Fruit fly (Drosophila melanogaster) whole organism, larva: ENCODE data around the gene Nplp3.
A peak's percentile ranks its signal among the peaks of the same experiment; 100 is the strongest.

Experiments used
- noc ChIP-seq: fragments of 200-800 bp; sonication (Bioruptor generic); optimal IDR thresholded peaks from 3 replicates; lab custom pipeline; 2019; ENCODE audit warnings: missing biosample characterization, mild to moderate bottlenecking, missing genetic modification characterization, moderate library complexity

Nplp3 gene

DNA sequence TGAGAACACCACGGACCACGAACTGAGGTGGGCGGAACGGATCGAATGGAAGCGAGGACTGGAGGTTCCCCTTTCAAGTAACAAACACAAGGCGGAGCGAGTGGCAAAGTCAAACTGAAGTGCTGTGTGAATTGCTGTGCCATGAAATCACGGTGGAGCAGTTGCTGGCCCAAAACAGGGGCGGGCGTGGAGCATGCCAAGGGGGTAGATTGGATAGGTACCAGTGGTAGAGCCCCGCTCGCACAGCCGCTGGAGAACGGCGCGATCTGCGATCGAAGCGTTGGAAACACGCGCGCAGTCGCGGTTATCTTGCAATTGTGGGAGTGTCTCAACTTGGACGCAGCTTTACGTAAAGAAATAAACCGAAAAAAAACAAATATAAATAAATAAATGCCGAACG is 10.0 kb downstream of the Nplp3 start, which contains the start of gene CG13038:
Gene CG13038, minus strand, starts transcription at position 118 of the 400 bp plus-strand sequence.
- TF ChIP-seq noc (tag; lab: Kevin White, UChicago), result no peak

DNA sequence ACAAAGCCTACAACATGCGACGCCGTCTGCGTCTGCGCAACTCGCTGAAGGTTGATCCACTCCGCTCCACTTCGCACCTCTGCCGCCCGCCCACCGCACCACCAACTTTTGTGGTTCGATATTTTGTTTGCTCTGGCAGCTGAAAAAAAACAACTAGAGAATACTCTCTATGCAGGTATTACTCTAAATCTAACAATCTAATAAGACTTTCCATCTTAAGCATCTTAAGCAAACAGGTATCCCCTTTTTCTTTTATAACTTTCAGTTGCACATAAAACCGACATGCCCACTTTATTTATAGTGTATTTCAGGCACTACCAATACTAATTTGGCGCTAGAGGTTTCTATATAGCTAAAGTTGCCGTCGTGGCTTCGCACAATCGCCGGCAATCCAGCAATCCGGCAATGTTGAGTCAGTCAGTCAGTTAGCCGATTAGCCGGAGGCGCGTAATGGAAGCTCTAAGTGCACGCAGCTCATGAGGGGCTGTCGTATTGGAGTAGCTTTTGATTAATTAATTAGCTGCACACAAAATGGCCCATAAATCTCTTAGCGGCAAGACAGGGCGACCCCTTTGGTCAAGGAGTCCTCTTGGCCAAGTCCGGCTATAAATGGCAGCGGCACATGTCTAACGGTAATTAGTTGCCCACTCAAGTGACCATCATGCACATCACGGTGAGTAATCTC is 10.5 kb downstream of the Nplp3 start, which contains the start of gene CG13058:
Gene CG13058, plus strand, starts transcription at position 635 of the 685 bp plus-strand sequence.
- TF ChIP-seq noc (tag; lab: Kevin White, UChicago), result peak; percentile 75

dm6 chr3L:16329495-16329894 is 11.7 kb downstream of the Nplp3 start, which contains the start of gene CG33061:
Gene CG33061 (plus strand): TSS chr3L:16329795.
- TF ChIP-seq noc (tag; lab: Kevin White, UChicago), result no peak

dm6 chr3L:16330740-16331139 is 12.9 kb downstream of the Nplp3 start, which contains the start of gene CG33060:
Gene CG33060 (plus strand): TSS chr3L:16331040.
- no peak for TF ChIP-seq noc (tag; lab: Kevin White, UChicago)

dm6 chr3L:16331633-16332032 is 13.8 kb downstream of the Nplp3 start, which contains the start of gene retinin:
Gene retinin (plus strand): TSS chr3L:16331933.
- no peak for TF ChIP-seq noc (tag; lab: Kevin White, UChicago)

- TF ChIP-seq noc (tag; lab: Kevin White, UChicago), result no peak
These were observed 15.2 kb downstream of the Nplp3 start, which contains the start of gene CG13056 for dm6 chr3L:16333013-16333412. Gene CG13056 (plus strand): TSS chr3L:16333313.

- TF ChIP-seq noc (tag; lab: Kevin White, UChicago), result no peak
These were observed 17.1 kb downstream of the Nplp3 start for dm6 chr3L:16334876-16335275.

DNA sequence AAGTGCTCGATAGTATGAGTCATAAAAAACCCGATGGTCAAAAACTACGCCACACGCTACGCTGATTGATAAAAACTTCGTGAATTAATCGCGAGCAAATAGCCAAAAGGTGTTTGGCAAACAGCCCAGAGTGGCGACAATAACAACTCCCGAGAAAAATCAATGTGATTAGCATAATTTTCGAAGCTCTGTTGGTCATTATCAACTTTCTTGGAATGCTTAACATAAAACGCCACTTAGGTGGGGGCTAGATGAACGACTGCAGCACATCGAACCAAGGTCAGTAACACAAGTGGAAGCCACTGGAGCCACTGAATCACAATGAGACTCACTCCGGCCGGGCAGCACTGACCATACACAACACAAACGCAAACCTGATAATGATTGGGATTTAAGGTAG is 19.9 kb downstream of the Nplp3 start:
- no peak for TF ChIP-seq noc (tag; lab: Kevin White, UChicago)

dm6 chr3L:16338703-16339102 is 20.9 kb downstream of the Nplp3 start, which contains the start of gene CG4998:
Gene CG4998 (plus strand): TSS chr3L:16339003.
- TF ChIP-seq noc (tag; lab: Kevin White, UChicago), result no peak

- no peak for TF ChIP-seq noc (tag; lab: Kevin White, UChicago)
These were observed 21.6 kb downstream of the Nplp3 start for dm6 chr3L:16339463-16339862.

dm6 chr3L:16339873-16340272 is 22.0 kb downstream of the Nplp3 start:
- TF ChIP-seq noc (tag; lab: Kevin White, UChicago), result no peak

- no peak for TF ChIP-seq noc (tag; lab: Kevin White, UChicago)
These were observed 28.2 kb downstream of the Nplp3 start, which contains the start of gene CG33257 for dm6 chr3L:16346023-16346422. Gene CG33257 (plus strand): TSS chr3L:16346323.

- TF ChIP-seq noc (tag; lab: Kevin White, UChicago), result no peak
These were observed 30.1 kb downstream of the Nplp3 start, which contains the start of gene mRpS34 for dm6 chr3L:16347914-16348313. Gene mRpS34 (plus strand): TSS chr3L:16348074.

dm6 chr3L:16349686-16350085 is 31.9 kb downstream of the Nplp3 start:
- TF ChIP-seq noc (tag; lab: Kevin White, UChicago), result no peak

dm6 chr3L:16351770-16352429 is 34.1 kb downstream of the Nplp3 start, which contains the start of the genes Golgin104 and Tcs3:
Gene Golgin104 (minus strand): TSS chr3L:16351951.
Gene Tcs3 (plus strand): TSS chr3L:16351991.
- no peak for TF ChIP-seq noc (tag; lab: Kevin White, UChicago)

dm6 chr3L:16354197-16354596 is 36.4 kb downstream of the Nplp3 start, which contains the start of gene Pdh:
Gene Pdh (minus strand): TSS chr3L:16354297.
- no peak for TF ChIP-seq noc (tag; lab: Kevin White, UChicago)
